Worm (Caenorhabditis elegans) whole organism, L1 larva: ENCODE results near the gene F49F1.9.

Source experiments
- C34B4.2 ChIP-seq: sonication (generic microtip); optimal IDR thresholded peaks from 2 replicates; lab custom pipeline; 2017; ENCODE audit warnings: mild to moderate bottlenecking, missing genetic modification characterization, missing compliant biosample characterization
- alr-1 ChIP-seq: fragments of 200-800 bp; sonication (Bioruptor generic); optimal IDR thresholded peaks from 2 replicates; lab custom pipeline; 2018; ENCODE audit warnings: borderline replicate concordance, mild to moderate bottlenecking, missing genetic modification characterization, missing compliant biosample characterization
- ama-1 ChIP-seq: fragments of 150-350 bp; optimal IDR thresholded peaks from 2 replicates; lab custom pipeline; 2014
- ces-1 ChIP-seq: fragments of 150-350 bp; optimal IDR thresholded peaks from 2 replicates; lab custom pipeline; 2014; ENCODE audit warnings: missing biosample characterization, missing genetic modification reagents, missing genetic modification characterization
- elt-3 ChIP-seq, 6 experiments: fragments of 150-350 bp in 1 of 6; sonication (generic microtip); optimal IDR thresholded peaks; 2 replicates each; lab custom pipeline; 2017 to 2018; ENCODE audit warnings: missing biosample characterization in 6 of 6, missing genetic modification characterization in 6 of 6, inconsistent platforms in 1 of 6
- fkh-10 ChIP-seq: sonication (generic microtip); optimal IDR thresholded peaks from 2 replicates; lab custom pipeline; 2017; ENCODE audit warnings: missing biosample characterization, missing genetic modification reagents, missing genetic modification characterization
- lin-13 ChIP-seq: fragments of 150-350 bp; optimal IDR thresholded peaks from 2 replicates; lab custom pipeline; 2014; ENCODE audit warnings: missing biosample characterization, missing genetic modification reagents, missing genetic modification characterization
- lin-39 ChIP-seq: fragments of 150-350 bp; optimal IDR thresholded peaks from 2 replicates; lab custom pipeline; 2014; ENCODE audit warnings: missing biosample characterization, missing genetic modification reagents, missing genetic modification characterization
- mef-2 ChIP-seq: fragments of 150-350 bp; optimal IDR thresholded peaks from 2 replicates; lab custom pipeline; 2014; ENCODE audit warnings: missing biosample characterization, missing genetic modification characterization
- mep-1 ChIP-seq: fragments of 150-350 bp; optimal IDR thresholded peaks from 2 replicates; lab custom pipeline; 2014; ENCODE audit warnings: missing biosample characterization, missing genetic modification characterization
- nhr-11 ChIP-seq: fragments of 150-350 bp; optimal IDR thresholded peaks from 2 replicates; lab custom pipeline; 2014; ENCODE audit warnings: missing biosample characterization, missing genetic modification characterization
- nhr-237 ChIP-seq: fragments of 150-350 bp; optimal IDR thresholded peaks from 2 replicates; lab custom pipeline; 2014; ENCODE audit warnings: missing biosample characterization, missing genetic modification characterization
- nhr-90 ChIP-seq: sonication (generic microtip); optimal IDR thresholded peaks from 2 replicates; lab custom pipeline; 2016; ENCODE audit warnings: mild to moderate bottlenecking, missing genetic modification characterization, missing compliant biosample characterization; ENCODE audit not compliant: poor library complexity
- rnt-1 ChIP-seq: sonication (generic microtip); optimal IDR thresholded peaks from 2 replicates; lab custom pipeline; 2016; ENCODE audit warnings: mild to moderate bottlenecking, missing genetic modification characterization, moderate library complexity, missing compliant biosample characterization

ce11 chrIV:4176659-4177058, 39.3 kb upstream of the F49F1.9 start:
- TF ChIP-seq rnt-1, result no peak
- no peak for TF ChIP-seq lin-39 (tag; lab: Kevin White, UChicago)
- no peak for TF ChIP-seq mef-2
- no peak for TF ChIP-seq C34B4.2
- TF ChIP-seq nhr-90 (tag; lab: Kevin White, UChicago), result no peak
- no peak for TF ChIP-seq fkh-10
- TF ChIP-seq nhr-11 (tag; lab: Kevin White, UChicago), result no peak
- TF ChIP-seq elt-3 (tag; optimal IDR thresholded peaks at IDR 0.05; lab: Kevin White, UChicago), result no peak
- no peak for TF ChIP-seq alr-1 (tag; lab: Kevin White, UChicago)
- no peak for TF ChIP-seq lin-13 (GFP tag; lab: Kevin White, UChicago)
- no peak for TF ChIP-seq ama-1 (lab: Kevin White, UChicago)
- no peak for TF ChIP-seq ces-1 (GFP tag; lab: Kevin White, UChicago)
- no peak for TF ChIP-seq nhr-237 (tag; lab: Kevin White, UChicago)
- no peak for TF ChIP-seq mep-1
